Worm (Caenorhabditis elegans) whole organism, late embryonic: ENCODE results near the gene F47D12.7.

ENCODE experiments used
- C08G9.2 ChIP-seq: sonication (generic microtip); optimal IDR thresholded peaks from 2 replicates; lab custom pipeline; 2016; ENCODE audit warnings: mild to moderate bottlenecking, missing genetic modification characterization, moderate library complexity, missing compliant biosample characterization
- C38D4.7 ChIP-seq: fragments of 200-800 bp; sonication (Bioruptor generic); optimal IDR thresholded peaks from 2 replicates; lab custom pipeline; 2018; ENCODE audit warnings: mild to moderate bottlenecking, missing genetic modification characterization, moderate library complexity, missing compliant biosample characterization
- K02D7.2 ChIP-seq: sonication (generic microtip); optimal IDR thresholded peaks from 2 replicates; lab custom pipeline; 2017; ENCODE audit warnings: mild to moderate bottlenecking, missing genetic modification characterization, missing compliant biosample characterization
- K09A11.1 ChIP-seq: sonication (generic microtip); optimal IDR thresholded peaks from 2 replicates; lab custom pipeline; 2017; ENCODE audit warnings: antibody characterized with exemption, mild to moderate bottlenecking, missing genetic modification characterization, missing compliant biosample characterization; ENCODE audit not compliant: insufficient read depth
- T23F11.4 ChIP-seq: fragments of 200-800 bp; sonication (Bioruptor generic); optimal IDR thresholded peaks from 2 replicates; lab custom pipeline; 2018; ENCODE audit warnings: mild to moderate bottlenecking, missing genetic modification characterization, missing compliant biosample characterization
- Y22D7AL.16 ChIP-seq: sonication (generic microtip); optimal IDR thresholded peaks from 2 replicates; lab custom pipeline; 2016; ENCODE audit warnings: missing genetic modification characterization, missing compliant biosample characterization
- ahr-1 ChIP-seq: sonication (generic microtip); optimal IDR thresholded peaks from 2 replicates; lab custom pipeline; 2016; ENCODE audit warnings: missing genetic modification characterization, missing compliant biosample characterization
- ama-1 ChIP-seq: fragments of 150-350 bp; optimal IDR thresholded peaks from 2 replicates; lab custom pipeline; 2014
- ceh-14 ChIP-seq: sonication (generic microtip); optimal IDR thresholded peaks from 2 replicates; lab custom pipeline; 2016; ENCODE audit warnings: missing genotype, missing genetic modification characterization, missing compliant biosample characterization
- ceh-19 ChIP-seq: fragments of 200-800 bp; sonication (Bioruptor generic); optimal IDR thresholded peaks from 2 replicates; lab custom pipeline; 2018; ENCODE audit warnings: mild to moderate bottlenecking, missing genetic modification characterization, missing compliant biosample characterization
- ceh-2 ChIP-seq: sonication (generic microtip); optimal IDR thresholded peaks from 2 replicates; lab custom pipeline; 2016; ENCODE audit warnings: missing genotype, missing genetic modification characterization, missing compliant biosample characterization
- ceh-22 ChIP-seq: sonication (generic microtip); optimal IDR thresholded peaks from 2 replicates; lab custom pipeline; 2017; ENCODE audit warnings: missing biosample characterization, missing genetic modification characterization
- ceh-31 ChIP-seq: sonication (generic microtip); optimal IDR thresholded peaks from 2 replicates; lab custom pipeline; 2016; ENCODE audit warnings: missing genetic modification characterization, missing compliant biosample characterization
- ceh-34 ChIP-seq: sonication (generic microtip); optimal IDR thresholded peaks from 2 replicates; lab custom pipeline; 2016; ENCODE audit warnings: mild to moderate bottlenecking, missing genetic modification characterization, missing compliant biosample characterization
- ceh-45 ChIP-seq: fragments of 200-800 bp; sonication (Bioruptor generic); IDR thresholded peaks from 2 replicates; pipeline ENCODE4 v1.3.6; 2022; ENCODE audit warnings: missing genetic modification reagents, missing genetic modification characterization, missing compliant biosample characterization
- ceh-48 ChIP-seq: sonication (generic microtip); optimal IDR thresholded peaks from 2 replicates; lab custom pipeline; 2016; ENCODE audit warnings: missing genetic modification characterization, inconsistent platforms, missing compliant biosample characterization
- ceh-6 ChIP-seq: fragments of 200-800 bp; sonication (Bioruptor generic); optimal IDR thresholded peaks from 2 replicates; lab custom pipeline; 2018; ENCODE audit warnings: mild to moderate bottlenecking, missing genetic modification characterization, missing compliant biosample characterization
- ceh-9 ChIP-seq: sonication (generic microtip); optimal IDR thresholded peaks from 2 replicates; lab custom pipeline; 2016; ENCODE audit warnings: mild to moderate bottlenecking, missing genetic modification characterization, inconsistent platforms, missing compliant biosample characterization
- che-1 ChIP-seq: sonication (generic microtip); optimal IDR thresholded peaks from 2 replicates; lab custom pipeline; 2016; ENCODE audit warnings: mild to moderate bottlenecking, missing genetic modification characterization, missing compliant biosample characterization
- dmd-4 ChIP-seq: sonication (generic microtip); optimal IDR thresholded peaks from 2 replicates; lab custom pipeline; 2016; ENCODE audit warnings: borderline replicate concordance, missing genetic modification characterization, missing compliant biosample characterization
- dve-1 ChIP-seq: sonication (generic microtip); optimal IDR thresholded peaks from 2 replicates; lab custom pipeline; 2017; ENCODE audit warnings: antibody characterized with exemption, mild to moderate bottlenecking, missing genetic modification characterization, missing compliant biosample characterization
- elt-2 ChIP-seq: sonication (generic microtip); optimal IDR thresholded peaks from 2 replicates; lab custom pipeline; 2016; ENCODE audit warnings: missing genetic modification reagents, missing genetic modification characterization, missing compliant biosample characterization
- elt-4 ChIP-seq: sonication (generic microtip); optimal IDR thresholded peaks from 2 replicates; lab custom pipeline; 2016; ENCODE audit warnings: missing genetic modification characterization, missing compliant biosample characterization
- fax-1 ChIP-seq: sonication (generic microtip); optimal IDR thresholded peaks from 2 replicates; lab custom pipeline; 2016; ENCODE audit warnings: missing genotype, missing genetic modification characterization, missing compliant biosample characterization
- gmeb-2 ChIP-seq: sonication (generic microtip); optimal IDR thresholded peaks from 2 replicates; lab custom pipeline; 2016; ENCODE audit warnings: missing genetic modification characterization, inconsistent platforms, missing compliant biosample characterization
- hlh-13 ChIP-seq: fragments of 200-800 bp; sonication (Bioruptor generic); optimal IDR thresholded peaks from 2 replicates; lab custom pipeline; 2018; ENCODE audit warnings: mild to moderate bottlenecking, missing genetic modification characterization, missing compliant biosample characterization
- hlh-15 ChIP-seq: sonication (generic microtip); optimal IDR thresholded peaks from 2 replicates; lab custom pipeline; 2016; ENCODE audit warnings: missing genetic modification characterization, missing compliant biosample characterization
- hlh-6 ChIP-seq: sonication (generic microtip); optimal IDR thresholded peaks from 2 replicates; lab custom pipeline; 2016; ENCODE audit warnings: missing genotype, missing genetic modification characterization, missing compliant biosample characterization
- lin-11 ChIP-seq: fragments of 200-800 bp; sonication (Bioruptor generic); optimal IDR thresholded peaks from 2 replicates; lab custom pipeline; 2018; ENCODE audit warnings: mild to moderate bottlenecking, missing genetic modification characterization, missing compliant biosample characterization
- madf-2 ChIP-seq: sonication (generic microtip); optimal IDR thresholded peaks from 2 replicates; lab custom pipeline; 2017; ENCODE audit warnings: missing genetic modification characterization, missing compliant biosample characterization
- mec-3 ChIP-seq: sonication (generic microtip); optimal IDR thresholded peaks from 2 replicates; lab custom pipeline; 2016; ENCODE audit warnings: borderline replicate concordance, missing genetic modification characterization, missing compliant biosample characterization
- npax-4 ChIP-seq: sonication (generic microtip); optimal IDR thresholded peaks from 2 replicates; lab custom pipeline; 2016; ENCODE audit warnings: missing genetic modification characterization, missing compliant biosample characterization
- odd-2 ChIP-seq: sonication (generic microtip); optimal IDR thresholded peaks from 2 replicates; lab custom pipeline; 2017; ENCODE audit warnings: antibody characterized with exemption, mild to moderate bottlenecking, missing genetic modification characterization, missing compliant biosample characterization
- pag-3 ChIP-seq: sonication (generic microtip); optimal IDR thresholded peaks from 2 replicates; lab custom pipeline; 2016; ENCODE audit warnings: missing compliant biosample characterization, missing genetic modification characterization, borderline replicate concordance
- pat-9 ChIP-seq: fragments of 200-800 bp; sonication (Bioruptor generic); optimal IDR thresholded peaks from 2 replicates; lab custom pipeline; 2018; ENCODE audit warnings: mild to moderate bottlenecking, missing genetic modification characterization, moderate library complexity, missing compliant biosample characterization
- pha-2 ChIP-seq: sonication (generic microtip); optimal IDR thresholded peaks from 2 replicates; lab custom pipeline; 2017; ENCODE audit warnings: mild to moderate bottlenecking, missing genetic modification characterization, missing compliant biosample characterization
- pqm-1 ChIP-seq: sonication (generic microtip); optimal IDR thresholded peaks from 2 replicates; lab custom pipeline; 2016; ENCODE audit warnings: missing genetic modification characterization, missing compliant biosample characterization
- pros-1 ChIP-seq: fragments of 150-350 bp; optimal IDR thresholded peaks from 2 replicates; lab custom pipeline; 2014; ENCODE audit warnings: missing biosample characterization, missing genetic modification reagents, missing genetic modification characterization
- sox-2 ChIP-seq: fragments of 200-800 bp; sonication (Bioruptor generic); IDR thresholded peaks from 2 replicates; pipeline ENCODE4 v1.3.6; 2022; ENCODE audit warnings: missing genetic modification reagents, missing genetic modification characterization, missing compliant biosample characterization
- syd-9 ChIP-seq: sonication (generic microtip); optimal IDR thresholded peaks from 2 replicates; lab custom pipeline; 2016; ENCODE audit warnings: mild to moderate bottlenecking, missing genetic modification characterization, moderate library complexity, missing compliant biosample characterization
- tbx-2 ChIP-seq: sonication (generic microtip); optimal IDR thresholded peaks from 2 replicates; lab custom pipeline; 2016; ENCODE audit warnings: missing genetic modification characterization, missing compliant biosample characterization
- tbx-7 ChIP-seq: sonication (generic microtip); optimal IDR thresholded peaks from 2 replicates; lab custom pipeline; 2016; ENCODE audit warnings: missing genotype, missing genetic modification characterization, missing compliant biosample characterization
- ttx-3 ChIP-seq: sonication (generic microtip); optimal IDR thresholded peaks from 2 replicates; lab custom pipeline; 2016; ENCODE audit warnings: missing genetic modification reagents, missing genetic modification characterization, missing compliant biosample characterization
- unc-3 ChIP-seq, 2 experiments: fragments of 200-800 bp in 1 of 2; sonication (Bioruptor generic) in 1 of 2; sonication (generic microtip) in 1 of 2; conservative IDR thresholded peaks in 1 of 2; optimal IDR thresholded peaks in 1 of 2; 2 replicates each; pipeline versions ENCODE4 v1.3.6 to Lab custom; 2016 to 2022; ENCODE audit warnings: missing compliant biosample characterization in 2 of 2, missing genetic modification characterization in 2 of 2, missing genetic modification reagents in 1 of 2
- unc-55 ChIP-seq: sonication (generic microtip); optimal IDR thresholded peaks from 2 replicates; lab custom pipeline; 2017; ENCODE audit warnings: missing biosample characterization, missing genetic modification reagents, missing genetic modification characterization
- unc-86 ChIP-seq: sonication (generic microtip); optimal IDR thresholded peaks from 2 replicates; lab custom pipeline; 2016; ENCODE audit warnings: missing genetic modification characterization, missing compliant biosample characterization
- ztf-16 ChIP-seq: sonication (generic microtip); optimal IDR thresholded peaks from 2 replicates; lab custom pipeline; 2017; ENCODE audit warnings: missing genetic modification characterization, missing compliant biosample characterization

F47D12.7 gene

ce11 chrIII:6295972-6296700 is at the start of gene F47D12.7:
TSS of gene F47D12.7 (minus strand) at chrIII:6296022.
- TF ChIP-seq unc-55 (no peak), ceh-48 (no peak), Y22D7AL.16 (tag; lab: Kevin White, UChicago) (no peak), ztf-16 (tag; lab: Kevin White, UChicago) (no peak), odd-2 (tag; lab: Kevin White, UChicago) (no peak), pqm-1 (no peak), tbx-2 (tag; lab: Kevin White, UChicago) (no peak), ceh-2 (tag; lab: Kevin White, UChicago) (no peak), ama-1 (lab: Kevin White, UChicago) (no peak), hlh-13 (GFP tag; lab: Kevin White, UChicago) (no peak), C38D4.7 (GFP tag; lab: Kevin White, UChicago) (no peak), C08G9.2 (tag; lab: Kevin White, UChicago) (no peak), npax-4 (no peak), lin-11 (tag; lab: Kevin White, UChicago) (no peak), hlh-15 (tag; lab: Kevin White, UChicago) (no peak), ceh-6 (GFP tag; lab: Kevin White, UChicago) (no peak), unc-3 (GFP tag; conservative IDR thresholded peaks at IDR 0.05; lab: Robert Waterston, UW) (no peak), unc-3 (tag; optimal IDR thresholded peaks at IDR 0.05; lab: Kevin White, UChicago) (no peak), mec-3 (tag; lab: Kevin White, UChicago) (no peak), madf-2 (tag; lab: Kevin White, UChicago) (no peak)

ce11 chrIII:6344737-6345136 is 48.9 kb upstream of the F47D12.7 start:
- TF ChIP-seq ztf-16 (tag; lab: Kevin White, UChicago) (no peak), pat-9 (tag; lab: Kevin White, UChicago) (peak; percentile 81), sox-2 (GFP tag; lab: Robert Waterston, UW) (no peak), T23F11.4 (GFP tag; lab: Kevin White, UChicago) (no peak), elt-4 (tag; lab: Kevin White, UChicago) (no peak), ttx-3 (tag; lab: Kevin White, UChicago) (no peak), pros-1 (tag; lab: Kevin White, UChicago) (peak; percentile 13), C38D4.7 (GFP tag; lab: Kevin White, UChicago) (no peak), C08G9.2 (tag; lab: Kevin White, UChicago) (peak; percentile 29), ahr-1 (tag; lab: Kevin White, UChicago) (no peak), elt-2 (tag; lab: Kevin White, UChicago) (peak; percentile 46), ceh-31 (tag; lab: Kevin White, UChicago) (peak; percentile 46), ceh-6 (GFP tag; lab: Kevin White, UChicago) (no peak), pag-3 (no peak), ceh-34 (tag; lab: Kevin White, UChicago) (peak; percentile 63), syd-9 (tag; lab: Kevin White, UChicago) (no peak), che-1 (no peak), hlh-6 (tag; lab: Kevin White, UChicago) (no peak), K09A11.1 (tag; lab: Kevin White, UChicago) (peak; percentile 25), ama-1 (lab: Kevin White, UChicago) (no peak), unc-3 (GFP tag; conservative IDR thresholded peaks at IDR 0.05; lab: Robert Waterston, UW) (no peak), unc-3 (tag; optimal IDR thresholded peaks at IDR 0.05; lab: Kevin White, UChicago) (no peak), tbx-7 (tag; lab: Kevin White, UChicago) (no peak), pha-2 (tag; lab: Kevin White, UChicago) (no peak), gmeb-2 (tag; lab: Kevin White, UChicago) (no peak), unc-55 (peak; percentile 57), K02D7.2 (tag; lab: Kevin White, UChicago) (no peak), Y22D7AL.16 (tag; lab: Kevin White, UChicago) (no peak), ceh-2 (tag; lab: Kevin White, UChicago) (no peak), fax-1 (tag; lab: Kevin White, UChicago) (no peak), ceh-9 (no peak), ceh-45 (GFP tag; lab: Robert Waterston, UW) (no peak), hlh-15 (tag; lab: Kevin White, UChicago) (no peak), odd-2 (tag; lab: Kevin White, UChicago) (no peak), mec-3 (tag; lab: Kevin White, UChicago) (no peak), ceh-22 (no peak), dve-1 (tag; lab: Kevin White, UChicago) (peak; percentile 70), dmd-4 (no peak), unc-86 (tag; lab: Kevin White, UChicago) (no peak), ceh-14 (tag; lab: Kevin White, UChicago) (no peak), ceh-19 (GFP tag; lab: Kevin White, UChicago) (no peak)
